Worm (Caenorhabditis elegans): ENCODE data around the gene pipp-4P.

The pipp-4P gene

ce11 chrIII:2811410-2811809 is 7.7 kb upstream of the pipp-4P start (continued):
- TF ChIP-seq ceh-58 (GFP tag; IDR thresholded peaks at IDR 0.05) = 0 out of 2 replicates have a peak, but pooled peaks have one; percentile 63
- no peak for TF ChIP-seq madf-10 (tag; optimal IDR thresholded peaks at IDR 0.05)
- TF ChIP-seq rcor-1 (GFP tag; IDR thresholded peaks at IDR 0.05) = no peak
- no peak for TF ChIP-seq efl-1 (GFP tag; optimal IDR thresholded peaks at IDR 0.05)
- no peak for TF ChIP-seq F22D6.2 (tag; optimal IDR thresholded peaks at IDR 0.05)
- no peak for TF ChIP-seq F33H1.4 (GFP tag; IDR thresholded peaks at IDR 0.05)
- peak; percentile 48 for TF ChIP-seq mes-4 (tag; optimal IDR thresholded peaks at IDR 0.05)
- TF ChIP-seq akir-1 (GFP tag; optimal IDR thresholded peaks at IDR 0.05) = no peak
- no peak for TF ChIP-seq lag-1 (GFP tag; IDR thresholded peaks at IDR 0.05)
- TF ChIP-seq athp-1 (tag; optimal IDR thresholded peaks at IDR 0.05) = peak; percentile 94
- TF ChIP-seq T26A5.8 (tag; optimal IDR thresholded peaks at IDR 0.05) = peak; percentile 19
- TF ChIP-seq ccch-3 (GFP tag; optimal IDR thresholded peaks at IDR 0.05) = no peak
- TF ChIP-seq lin-54 (GFP tag; optimal IDR thresholded peaks at IDR 0.05) = peak; percentile 21
- TF ChIP-seq F57C9.4 (tag; optimal IDR thresholded peaks at IDR 0.05) = peak; percentile 45
- TF ChIP-seq lin-26 (GFP tag; IDR thresholded peaks at IDR 0.05) = no peak
- no peak for TF ChIP-seq unc-62 (GFP tag; optimal IDR thresholded peaks at IDR 0.05)
- peak; percentile 94 for TF ChIP-seq hrde-1 (tag; optimal IDR thresholded peaks at IDR 0.05; ENCODE audit: borderline replicate concordance)
- TF ChIP-seq F10E7.11 (tag; optimal IDR thresholded peaks at IDR 0.05) = peak; percentile 67
- no peak for TF ChIP-seq ztf-6 (GFP tag; IDR thresholded peaks at IDR 0.05)
- no peak for TF ChIP-seq cebp-1 (GFP tag; IDR thresholded peaks at IDR 0.05)
- TF ChIP-seq cebp-1 (tag; optimal IDR thresholded peaks at IDR 0.05) = peak; percentile 43
- TF ChIP-seq nhr-179 (tag; optimal IDR thresholded peaks at IDR 0.05) = no peak
- TF ChIP-seq sdz-38 (tag; optimal IDR thresholded peaks at IDR 0.05) = no peak
- no peak for TF ChIP-seq nhr-80 (tag; optimal IDR thresholded peaks at IDR 0.05)
- no peak for TF ChIP-seq tlf-1 (GFP tag; optimal IDR thresholded peaks at IDR 0.05)
- no peak for TF ChIP-seq ztf-3 (GFP tag; optimal IDR thresholded peaks at IDR 0.05)
- 0 out of 2 replicates have a peak, but pooled peaks have one; percentile 34 for TF ChIP-seq hsf-1 (GFP tag; IDR thresholded peaks at IDR 0.05)
- TF ChIP-seq snpc-3.4 (tag; optimal IDR thresholded peaks at IDR 0.05) = no peak
- TF ChIP-seq ama-1 (optimal IDR thresholded peaks at IDR 0.05) = no peak
- peak in 1 of 2 experiments; percentile 14 for TF ChIP-seq ama-1 (GFP tag; optimal IDR thresholded peaks at IDR 0.05)
- peak in 1 of 3 experiments; percentile 27 for TF ChIP-seq lin-35 (GFP tag; optimal IDR thresholded peaks at IDR 0.05)
- TF ChIP-seq hmg-1.2 (GFP tag; IDR thresholded peaks at IDR 0.05) = no peak
- TF ChIP-seq somi-1 (GFP tag; optimal IDR thresholded peaks at IDR 0.05) = no peak
- no peak for TF ChIP-seq ceh-100 (GFP tag; IDR thresholded peaks at IDR 0.05)
- no peak for TF ChIP-seq nhr-90 (tag; optimal IDR thresholded peaks at IDR 0.05)
- TF ChIP-seq ztf-26 (tag; optimal IDR thresholded peaks at IDR 0.05) = no peak
- peak; percentile 7 for TF ChIP-seq xnd-1 (tag; optimal IDR thresholded peaks at IDR 0.05)
- 0 out of 2 replicates have a peak, but pooled peaks have one; percentile 42 for TF ChIP-seq Y53G8AR.9 (GFP tag; conservative IDR thresholded peaks at IDR 0.05)
- no peak for TF ChIP-seq egl-44 (GFP tag; IDR thresholded peaks at IDR 0.05)
- peak; percentile 30 for TF ChIP-seq ZK185.1 (tag; optimal IDR thresholded peaks at IDR 0.05; ENCODE audit: poor library complexity, severe bottlenecking)
- TF ChIP-seq C17E4.6 (GFP tag; IDR thresholded peaks at IDR 0.05) = 0 out of 2 replicates have a peak, but pooled peaks have one; percentile 26
- TF ChIP-seq mcd-1 (GFP tag; IDR thresholded peaks at IDR 0.05) = peak; percentile 65
- no peak for TF ChIP-seq bed-1 (GFP tag; IDR thresholded peaks at IDR 0.05)
- TF ChIP-seq ekl-4 (GFP tag; IDR thresholded peaks at IDR 0.05) = peak; percentile 56
- peak; percentile 42; the same call in 1 of the 2 replicates for TF ChIP-seq D2030.7 (GFP tag; IDR thresholded peaks at IDR 0.05)
- TF ChIP-seq zfh-2 (GFP tag; conservative IDR thresholded peaks at IDR 0.05) = no peak
- no peak for TF ChIP-seq hmg-20 (GFP tag; IDR thresholded peaks at IDR 0.05)
- TF ChIP-seq Y56A3A.18 (GFP tag; IDR thresholded peaks at IDR 0.05) = peak; percentile 56; the same call in 1 of the 2 replicates
- no peak for TF ChIP-seq Y53F4B.3 (GFP tag; IDR thresholded peaks at IDR 0.05)
- TF ChIP-seq bed-2 (GFP tag; IDR thresholded peaks at IDR 0.05) = no peak

Measured in whole organism, young adult.